5 worm cellular contexts compared by ENCODE assay signal in the genomic region with DNA sequence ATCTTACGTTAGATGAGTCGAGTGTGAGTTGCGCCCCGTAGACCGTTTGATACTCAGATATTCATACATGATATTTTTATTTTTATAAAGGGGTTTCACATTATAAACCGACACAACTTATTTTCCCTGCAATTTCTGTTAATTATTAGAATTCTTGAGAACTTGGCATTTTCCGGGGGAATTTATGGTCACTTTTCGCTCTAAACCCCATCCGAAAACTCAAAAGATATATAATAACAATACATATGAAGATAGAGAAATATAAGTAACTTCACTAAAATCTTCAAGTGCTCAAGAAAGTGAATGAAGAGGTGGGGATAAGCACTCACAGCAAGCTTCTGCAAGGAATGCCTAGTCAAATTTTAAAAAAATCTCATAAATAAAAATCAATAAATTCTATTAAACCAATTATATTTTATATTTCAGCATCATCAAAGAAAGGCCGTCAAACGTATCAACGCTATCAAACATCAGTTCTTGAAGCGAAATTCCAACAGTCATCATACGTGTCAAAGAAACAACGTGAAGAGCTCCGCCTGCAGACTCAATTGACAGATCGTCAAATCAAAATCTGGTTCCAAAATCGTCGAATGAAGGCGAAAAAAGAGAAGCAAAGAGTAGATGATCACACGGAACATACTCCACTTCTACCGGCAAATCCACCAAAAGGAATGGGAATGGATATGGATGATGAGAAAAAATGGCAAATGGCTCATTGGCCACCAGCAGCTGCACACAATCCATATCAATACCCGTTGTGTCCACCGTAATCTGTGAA.
TF ChIP-seq lines count a peak whose summit lies in the region.

No protein-coding gene starts in this region.

TF ChIP-seq in whole organism, L1 larva, 84 proteins besides CTCF, POLR2A, EP300 and RAD21:
- no peak for TF ChIP-seq F16B12.6 (tag; optimal IDR thresholded peaks at IDR 0.05; lab: Kevin White, UChicago)
- no peak for TF ChIP-seq zip-4 (GFP tag; optimal IDR thresholded peaks at IDR 0.05; lab: Kevin White, UChicago)
- no peak for TF ChIP-seq snu-23 (GFP tag; optimal IDR thresholded peaks at IDR 0.05; lab: Kevin White, UChicago)
- TF ChIP-seq C16A3.4 (tag; optimal IDR thresholded peaks at IDR 0.05; lab: Kevin White, UChicago) = no peak
- peak; percentile 3 for TF ChIP-seq nhr-85 (tag; lab: Kevin White, UChicago)
- TF ChIP-seq lir-3 (tag; optimal IDR thresholded peaks at IDR 0.05; lab: Kevin White, UChicago; ENCODE audit: poor library complexity) = no peak
- TF ChIP-seq lin-35 (GFP tag; optimal IDR thresholded peaks at IDR 0.05; lab: Kevin White, UChicago) = no peak
- no peak for TF ChIP-seq sptf-1 (tag; optimal IDR thresholded peaks at IDR 0.05; lab: Kevin White, UChicago)
- TF ChIP-seq ceh-8 (GFP tag; optimal IDR thresholded peaks at IDR 0.05; lab: Kevin White, UChicago) = no peak
- TF ChIP-seq nhr-84 (tag; optimal IDR thresholded peaks at IDR 0.05; lab: Kevin White, UChicago) = no peak
- TF ChIP-seq dpl-1 (GFP tag; optimal IDR thresholded peaks at IDR 0.05; lab: Kevin White, UChicago) = peak in 1 of 3 experiments; percentile 82
- TF ChIP-seq sup-37 (GFP tag; optimal IDR thresholded peaks at IDR 0.05; lab: Kevin White, UChicago) = no peak

TF ChIP-seq in whole organism, L2 larva, 48 proteins besides CTCF, POLR2A, EP300 and RAD21:
- TF ChIP-seq ceh-16 (tag; optimal IDR thresholded peaks at IDR 0.05; lab: Kevin White, UChicago) = no peak
- peak; percentile 100 for TF ChIP-seq sem-4 (tag; optimal IDR thresholded peaks at IDR 0.05; lab: Kevin White, UChicago)

TF ChIP-seq in whole organism, L3 larva, 47 proteins besides CTCF, POLR2A, EP300 and RAD21:
- TF ChIP-seq nhr-76 (tag; optimal IDR thresholded peaks at IDR 0.05; lab: Kevin White, UChicago) (no peak), eor-1 (tag; optimal IDR thresholded peaks at IDR 0.05; lab: Kevin White, UChicago) (no peak), egl-5 (tag; optimal IDR thresholded peaks at IDR 0.05; lab: Kevin White, UChicago) (peak; percentile 27), fkh-10 (GFP tag; optimal IDR thresholded peaks at IDR 0.05; lab: Kevin White, UChicago) (no peak), hmg-11 (tag; optimal IDR thresholded peaks at IDR 0.05; lab: Kevin White, UChicago) (no peak), mml-1 (tag; optimal IDR thresholded peaks at IDR 0.05; lab: Kevin White, UChicago) (no peak), jun-1 (tag; optimal IDR thresholded peaks at IDR 0.05; lab: Kevin White, UChicago) (no peak), skn-1 (tag; optimal IDR thresholded peaks at IDR 0.05; lab: Kevin White, UChicago) (peak; percentile 100), tbx-2 (tag; optimal IDR thresholded peaks at IDR 0.05; lab: Kevin White, UChicago) (no peak), lsy-12 (tag; optimal IDR thresholded peaks at IDR 0.05; lab: Kevin White, UChicago) (no peak), nhr-23 (tag; optimal IDR thresholded peaks at IDR 0.05; lab: Kevin White, UChicago) (peak; percentile 99), lin-39 (tag; optimal IDR thresholded peaks at IDR 0.05; lab: Kevin White, UChicago) (no peak)

TF ChIP-seq in whole organism, L4 larva, 104 proteins besides CTCF, POLR2A, EP300 and RAD21:
- TF ChIP-seq ceh-62 (tag; optimal IDR thresholded peaks at IDR 0.05; lab: Kevin White, UChicago) (no peak), nhr-6 (tag; optimal IDR thresholded peaks at IDR 0.05; lab: Kevin White, UChicago) (peak; percentile 100)

TF ChIP-seq in whole organism, mixed stage, embryonic, 35 proteins besides CTCF, POLR2A, EP300 and RAD21:
- TF ChIP-seq mab-5 (tag; optimal IDR thresholded peaks at IDR 0.05; lab: Kevin White, UChicago) (peak; percentile 91), lin-32 (GFP tag; optimal IDR thresholded peaks at IDR 0.05; lab: Kevin White, UChicago) (no peak), hlh-1 (tag; optimal IDR thresholded peaks at IDR 0.05; lab: Kevin White, UChicago) (no peak), zip-8 (tag; optimal IDR thresholded peaks at IDR 0.05; lab: Kevin White, UChicago) (peak; percentile 100), ztf-11 (tag; optimal IDR thresholded peaks at IDR 0.05; lab: Kevin White, UChicago) (no peak), tbx-8 (GFP tag; optimal IDR thresholded peaks at IDR 0.05; lab: Kevin White, UChicago) (no peak), blmp-1 (tag; optimal IDR thresholded peaks at IDR 0.05; lab: Kevin White, UChicago) (no peak), ham-2 (GFP tag; optimal IDR thresholded peaks at IDR 0.05; lab: Kevin White, UChicago) (no peak)
